Fruit fly (Drosophila melanogaster) S2 (cell line): Measurements from ENCODE around the gene CG7387.
"Not testable (repeated sequence)": the region's sequence is repeated elsewhere in the genome, so short reads cannot be mapped to it uniquely, and the experiment has no call there.

Source experiments
- CG8478 ChIP-seq: fragments of >200 bp; optimal IDR thresholded peaks from 2 replicates; lab custom pipeline; 2018
- CTCF ChIP-seq, 2 experiments: fragments of >200 bp; optimal IDR thresholded peaks; 2 replicates each; lab custom pipeline; 2018

Gene CG7387

DNA sequence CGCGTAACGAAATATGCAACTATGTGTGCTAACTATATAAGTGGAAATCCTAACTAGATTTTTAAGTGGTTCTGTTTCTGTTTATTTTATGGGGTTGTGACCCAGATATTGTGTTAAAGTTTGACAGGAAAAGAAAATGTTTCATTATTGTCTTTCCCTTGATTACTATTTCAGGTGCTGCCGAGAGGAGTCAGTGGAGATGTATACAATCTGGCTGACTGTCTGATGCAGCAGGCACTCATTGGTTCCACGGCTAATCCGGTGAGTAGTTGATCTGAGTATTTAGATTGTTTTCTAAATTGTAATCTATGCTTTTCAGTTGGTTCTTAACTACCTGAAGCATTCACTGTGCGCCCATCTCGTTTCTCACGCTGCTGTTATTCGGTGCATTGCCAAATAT, at the start of gene CG7387:
TSS of gene CG7387 (minus strand) at position 101 of the 400 bp plus-strand sequence.
- TF ChIP-seq CG8478 (lab: Kevin White, UChicago) (no peak), CTCF (optimal IDR thresholded peaks at IDR 0.05; lab: Kevin White, UChicago) (no peak)

DNA sequence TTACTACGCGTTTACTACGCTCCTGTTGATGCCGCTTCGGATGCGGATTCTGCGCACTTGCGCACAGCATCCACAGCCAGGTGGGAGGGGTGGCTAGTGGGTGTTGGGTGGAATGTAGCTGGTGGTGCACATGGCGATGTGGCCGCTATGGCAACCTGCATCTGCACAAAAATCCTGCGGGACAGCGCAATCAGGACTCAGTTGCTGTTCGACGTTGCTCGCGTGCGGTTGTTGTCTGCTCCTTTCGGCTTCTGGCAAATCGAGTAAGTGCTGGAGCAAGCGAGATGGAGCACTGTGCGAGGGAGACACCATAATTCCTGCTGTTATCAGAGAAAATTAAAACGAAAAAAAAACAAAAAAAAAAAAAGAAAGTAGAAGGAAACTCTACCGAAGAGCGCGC, 48.0 kb upstream of the CG7387 start:
- TF ChIP-seq CG8478 (lab: Kevin White, UChicago) (no peak), CTCF (optimal IDR thresholded peaks at IDR 0.05; lab: Kevin White, UChicago) (no peak)

DNA sequence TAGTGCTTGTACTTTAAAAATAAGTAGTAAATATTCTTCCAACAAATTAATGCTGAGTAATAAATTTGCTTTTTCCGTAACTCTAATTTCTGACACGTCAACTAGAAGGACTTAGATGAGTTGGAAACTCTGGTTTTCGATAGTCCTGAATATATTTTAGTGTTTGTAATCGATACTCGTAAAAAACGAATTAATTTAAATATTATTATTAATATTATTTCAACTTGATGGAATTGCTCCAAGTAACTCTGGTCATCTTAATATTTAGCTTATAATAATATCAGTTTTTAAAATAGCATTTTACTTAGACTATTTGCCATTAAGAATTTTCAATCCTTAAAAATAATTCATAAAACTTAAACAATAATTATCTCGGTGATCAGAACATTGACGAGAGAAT, 47.6 kb upstream of the CG7387 start, which contains the start of gene CG7213:
TSS of gene CG7213 (minus strand) at position 101 of the 400 bp plus-strand sequence.
- TF ChIP-seq CTCF (optimal IDR thresholded peaks at IDR 0.05; lab: Kevin White, UChicago) (no peak), CG8478 (lab: Kevin White, UChicago) (no peak)

DNA sequence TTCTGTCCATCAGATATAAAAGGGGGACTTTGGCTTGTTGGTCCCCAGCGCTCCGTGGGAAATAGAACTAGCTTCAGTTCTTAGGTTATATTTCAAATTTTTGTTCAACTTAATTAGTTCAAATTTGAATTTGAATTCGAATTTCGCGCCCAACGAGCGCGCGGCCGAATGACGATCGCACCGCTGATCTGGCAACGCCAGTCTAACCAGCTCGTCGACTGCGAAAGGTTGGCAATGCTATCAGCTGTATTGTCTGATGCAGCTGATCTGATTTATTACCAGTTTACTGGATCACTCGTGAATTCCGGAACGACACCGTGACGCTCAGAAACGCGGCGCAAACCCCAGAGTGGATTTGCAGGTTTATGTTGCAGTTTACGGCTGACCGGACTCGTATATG, 45.4 kb upstream of the CG7387 start, which contains the start of gene Dscam4:
TSS of gene Dscam4 (plus strand) at position 301 of the 400 bp plus-strand sequence.
- TF ChIP-seq CG8478 (lab: Kevin White, UChicago); CTCF (optimal IDR thresholded peaks at IDR 0.05; lab: Kevin White, UChicago): not testable (repeated sequence)

- TF ChIP-seq CTCF (optimal IDR thresholded peaks at IDR 0.05; lab: Kevin White, UChicago) = no peak
- no peak for TF ChIP-seq CG8478 (lab: Kevin White, UChicago)
Observed at dm6 chr3L:8228924-8229323, 36.0 kb upstream of the CG7387 start, which contains the start of gene eIF4E3. eIF4E3 (plus strand) TSS chr3L:8229224.

- TF ChIP-seq CG8478 (lab: Kevin White, UChicago) = no peak
- no peak for TF ChIP-seq CTCF (optimal IDR thresholded peaks at IDR 0.05; lab: Kevin White, UChicago)
Observed at dm6 chr3L:8221835-8222234, 28.9 kb upstream of the CG7387 start, which contains the start of gene CG13678. CG13678 (plus strand) TSS chr3L:8222141.

DNA sequence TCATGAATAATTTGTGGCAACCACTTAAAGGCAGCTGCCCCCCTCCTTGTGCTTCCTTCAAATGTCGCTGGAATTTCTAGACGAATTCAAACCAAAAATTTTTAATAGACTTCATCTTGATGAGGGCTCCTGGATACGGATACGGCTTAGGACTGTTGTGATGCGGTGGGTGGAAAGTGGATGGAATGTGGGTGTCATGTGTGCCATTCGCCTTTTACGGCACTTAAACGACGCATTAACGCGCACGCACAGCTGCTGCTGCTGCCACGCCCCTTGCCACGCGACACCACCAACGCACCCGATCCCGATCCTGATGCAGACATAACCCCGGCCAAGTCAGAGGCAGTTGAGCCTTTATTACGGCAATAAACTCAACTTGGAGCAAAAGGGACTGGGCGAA, 26.8 kb upstream of the CG7387 start:
- no peak for TF ChIP-seq CTCF (optimal IDR thresholded peaks at IDR 0.05; lab: Kevin White, UChicago)
- no peak for TF ChIP-seq CG8478 (lab: Kevin White, UChicago)

- TF ChIP-seq CG8478 (lab: Kevin White, UChicago) (no peak), CTCF (optimal IDR thresholded peaks at IDR 0.05; lab: Kevin White, UChicago) (no peak)
Observed at dm6 chr3L:8218883-8219282, 26.0 kb upstream of the CG7387 start, which contains the start of gene CG13674. CG13674 (minus strand) TSS chr3L:8218983.

DNA sequence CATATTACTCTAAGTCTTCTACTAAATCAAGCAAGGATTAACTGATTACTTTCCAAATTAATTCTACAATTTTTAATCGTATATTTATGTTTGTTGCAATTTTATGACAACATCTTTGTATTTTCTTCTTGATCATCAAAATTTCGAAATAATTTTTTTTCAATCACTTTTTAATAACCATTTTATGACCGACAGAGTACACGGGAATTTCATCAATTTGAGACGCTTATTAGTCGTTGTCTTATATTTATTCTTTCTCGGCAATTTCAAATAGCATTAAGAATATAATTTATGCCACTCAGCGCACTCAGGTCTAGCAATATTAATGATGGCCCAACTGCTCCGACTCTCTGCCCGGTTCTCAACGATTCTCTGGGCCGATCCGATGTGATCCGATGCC, 22.1 kb upstream of the CG7387 start, which contains the start of gene CG8012:
TSS of gene CG8012 (plus strand) at position 301 of the 400 bp plus-strand sequence.
- no peak for TF ChIP-seq CG8478 (lab: Kevin White, UChicago)
- TF ChIP-seq CTCF (optimal IDR thresholded peaks at IDR 0.05; lab: Kevin White, UChicago) = no peak

DNA sequence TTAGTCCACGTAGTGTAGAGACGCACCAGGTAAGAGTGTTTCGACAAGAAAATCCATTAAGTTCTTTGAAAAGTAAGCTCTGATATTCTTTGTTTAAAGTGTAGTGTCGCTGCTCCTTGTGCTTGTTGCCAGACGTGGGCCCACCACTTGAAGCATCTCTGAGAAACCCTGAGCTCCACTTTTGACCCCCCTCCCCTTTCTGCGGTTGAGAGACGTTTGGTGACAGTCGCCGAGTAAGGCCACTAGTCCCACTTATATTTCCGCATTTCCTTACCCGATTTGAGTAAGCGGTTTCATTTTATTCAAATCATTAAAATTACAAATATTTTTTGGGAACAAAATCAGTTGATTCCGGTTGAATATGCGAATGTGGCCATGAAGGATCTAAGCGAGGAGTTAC, 18.7 kb upstream of the CG7387 start, which contains the start of gene CG8006:
TSS of gene CG8006 (plus strand) at position 301 of the 400 bp plus-strand sequence.
- TF ChIP-seq CG8478 (lab: Kevin White, UChicago) (no peak), CTCF (optimal IDR thresholded peaks at IDR 0.05; lab: Kevin White, UChicago) (no peak)

DNA sequence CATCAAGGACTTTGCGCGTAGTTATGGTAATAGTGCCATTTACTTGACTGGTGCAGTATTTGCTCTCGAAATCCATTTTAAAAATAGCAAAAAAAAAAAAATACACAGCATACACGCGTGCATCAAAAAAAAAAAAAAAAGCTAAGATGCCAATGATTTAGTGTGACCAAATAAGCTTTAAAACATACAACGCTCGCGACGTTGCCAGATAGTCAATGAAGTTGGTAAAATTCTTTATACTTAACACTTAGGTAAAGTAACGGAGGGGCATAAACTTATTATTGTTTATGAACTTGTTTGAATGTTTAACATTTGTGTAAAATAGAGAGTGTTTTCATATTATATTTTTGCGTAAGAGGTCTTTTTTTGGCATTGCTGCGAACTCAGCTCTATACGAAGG, 17.7 kb upstream of the CG7387 start, which contains the start of gene tut:
TSS of gene tut (minus strand) at position 148 of the 400 bp plus-strand sequence.
- TF ChIP-seq CG8478 (lab: Kevin White, UChicago) (no peak), CTCF (optimal IDR thresholded peaks at IDR 0.05; lab: Kevin White, UChicago) (no peak)

dm6 chr3L:8202317-8202842, 9.5 kb upstream of the CG7387 start, which contains the start of the genes CG7366 and CG13679:
CG7366 (minus strand) TSS chr3L:8202417.
CG13679 (plus strand) TSS chr3L:8202792.
- TF ChIP-seq CTCF (optimal IDR thresholded peaks at IDR 0.05; lab: Kevin White, UChicago) (no peak), CG8478 (lab: Kevin White, UChicago) (no peak)

dm6 chr3L:8197779-8198279, 4.9 kb upstream of the CG7387 start, which contains the start of the genes UbcE2M and Dhps:
UbcE2M (minus strand) TSS chr3L:8197987.
Dhps (plus strand) TSS chr3L:8198207.
- TF ChIP-seq CTCF (optimal IDR thresholded peaks at IDR 0.05; lab: Kevin White, UChicago) (no peak), CG8478 (lab: Kevin White, UChicago) (no peak)

- no peak for TF ChIP-seq CTCF (optimal IDR thresholded peaks at IDR 0.05; lab: Kevin White, UChicago)
- no peak for TF ChIP-seq CG8478 (lab: Kevin White, UChicago)
Observed at dm6 chr3L:8191042-8191613, 1.8 kb downstream of the CG7387 start, which contains the start of gene MED24. MED24 (plus strand) TSS chr3L:8191270.

DNA sequence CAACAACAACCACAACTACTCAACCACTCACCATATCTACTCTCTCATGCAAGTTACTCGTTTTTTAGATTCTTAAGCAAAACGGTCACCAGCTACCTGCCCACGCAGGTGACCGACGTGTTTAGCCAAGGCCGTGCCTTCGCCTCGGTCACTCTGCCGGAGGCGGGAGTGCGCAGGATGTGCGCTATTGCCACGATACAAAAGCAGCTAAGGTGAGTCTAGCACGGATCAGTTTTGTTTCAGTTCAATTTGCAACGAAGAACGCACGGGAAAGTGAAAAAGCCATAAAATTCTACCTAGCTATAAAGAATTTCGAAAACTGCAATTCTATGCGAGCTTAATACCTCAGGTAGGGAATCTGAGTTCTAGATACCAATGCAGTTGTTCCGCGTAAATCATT, 3.7 kb downstream of the CG7387 start:
- TF ChIP-seq CTCF (optimal IDR thresholded peaks at IDR 0.05; lab: Kevin White, UChicago) = no peak
- TF ChIP-seq CG8478 (lab: Kevin White, UChicago) = no peak
